Fruit fly (Drosophila melanogaster) whole organism, embryonic: ENCODE results near the gene Cks85A.
A peak's percentile ranks its signal among the peaks of the same experiment; 100 is the strongest.

ENCODE experiments used
- CG10147 ChIP-seq: fragments of 200-800 bp; sonication (Bioruptor generic); optimal IDR thresholded peaks from 2 replicates; lab custom pipeline; 2019; ENCODE audit warnings: missing biosample characterization, mild to moderate bottlenecking, missing genetic modification characterization, moderate library complexity
- CG10543 ChIP-seq: fragments of 200-800 bp; sonication (Bioruptor generic); optimal IDR thresholded peaks from 3 replicates; lab custom pipeline; 2017; ENCODE audit warnings: missing biosample characterization, mild to moderate bottlenecking, missing genetic modification characterization, moderate library complexity
- CG12104 ChIP-seq: fragments of 200-800 bp; sonication (Bioruptor generic); optimal IDR thresholded peaks from 3 replicates; lab custom pipeline; 2016; ENCODE audit warnings: missing biosample characterization, missing genetic modification characterization
- CG12299 ChIP-seq: fragments of 200-800 bp; sonication (Bioruptor generic); optimal IDR thresholded peaks from 2 replicates; lab custom pipeline; 2018; ENCODE audit warnings: missing biosample characterization, mild to moderate bottlenecking, missing genetic modification characterization
- CG13624 ChIP-seq: fragments of 200-800 bp; sonication (Bioruptor generic); optimal IDR thresholded peaks from 2 replicates; lab custom pipeline; 2016; ENCODE audit warnings: missing biosample characterization, missing genetic modification characterization
- CG15011 ChIP-seq: fragments of 200-800 bp; sonication (Bioruptor generic); optimal IDR thresholded peaks from 3 replicates; lab custom pipeline; 2018; ENCODE audit warnings: missing biosample characterization, mild to moderate bottlenecking, missing genetic modification characterization
- CG1647 ChIP-seq: fragments of 200-800 bp; sonication (Bioruptor generic); optimal IDR thresholded peaks from 3 replicates; lab custom pipeline; 2016; ENCODE audit warnings: missing biosample characterization, missing genetic modification characterization
- CG18619 ChIP-seq: fragments of 200-800 bp; sonication (Bioruptor generic); optimal IDR thresholded peaks from 3 replicates; lab custom pipeline; 2017; ENCODE audit warnings: missing biosample characterization, mild to moderate bottlenecking, missing genetic modification characterization
- CG2120 ChIP-seq: fragments of 200-800 bp; sonication (Bioruptor generic); optimal IDR thresholded peaks from 3 replicates; lab custom pipeline; 2016; ENCODE audit warnings: missing biosample characterization, missing genetic modification characterization
- CG2875 ChIP-seq: fragments of 200-800 bp; sonication (Bioruptor generic); optimal IDR thresholded peaks from 2 replicates; lab custom pipeline; 2017; ENCODE audit warnings: missing biosample characterization, mild to moderate bottlenecking, missing genetic modification characterization, missing genetic modification reagents
- CG32772 ChIP-seq: fragments of 200-800 bp; sonication (Bioruptor generic); IDR thresholded peaks from 2 replicates; pipeline ENCODE4 v1.3.6; 2022; ENCODE audit warnings: missing biosample characterization, missing genetic modification characterization
- CG34376 ChIP-seq: fragments of 200-800 bp; sonication (Bioruptor generic); optimal IDR thresholded peaks from 2 replicates; lab custom pipeline; 2018; ENCODE audit warnings: missing biosample characterization, mild to moderate bottlenecking, missing genetic modification characterization
- CG4404 ChIP-seq: fragments of 200-800 bp; sonication (Bioruptor generic); IDR thresholded peaks from 2 replicates; pipeline ENCODE4 v1.3.6; 2022; ENCODE audit warnings: missing biosample characterization, missing genetic modification characterization
- CG5180 ChIP-seq: fragments of 200-800 bp; sonication (Bioruptor generic); optimal IDR thresholded peaks from 3 replicates; lab custom pipeline; 2017; ENCODE audit warnings: missing biosample characterization, missing genetic modification characterization, mild to moderate bottlenecking, moderate library complexity, missing genetic modification reagents
- CG8089 ChIP-seq: fragments of 200-800 bp; sonication (Bioruptor generic); optimal IDR thresholded peaks from 3 replicates; lab custom pipeline; 2016; ENCODE audit warnings: missing biosample characterization, missing genetic modification characterization
- CG8281 ChIP-seq: fragments of 200-800 bp; sonication (Bioruptor generic); optimal IDR thresholded peaks from 2 replicates; lab custom pipeline; 2018; ENCODE audit warnings: missing biosample characterization, mild to moderate bottlenecking, missing genetic modification characterization, moderate library complexity
- CG9797 ChIP-seq: fragments of 200-800 bp; sonication (Bioruptor generic); optimal IDR thresholded peaks from 3 replicates; lab custom pipeline; 2018; ENCODE audit warnings: missing biosample characterization, mild to moderate bottlenecking, missing genetic modification characterization
- Dfd ChIP-seq, 2 experiments: fragments of >200 bp; optimal IDR thresholded peaks; 2 replicates each; lab custom pipeline; 2017; ENCODE audit warnings: missing biosample characterization in 2 of 2, missing genetic modification characterization in 2 of 2
- HmgD ChIP-seq: fragments of 200-800 bp; sonication (Bioruptor generic); optimal IDR thresholded peaks from 3 replicates; lab custom pipeline; 2016; ENCODE audit warnings: missing biosample characterization, missing genetic modification characterization
- PHDP ChIP-seq: fragments of 200-800 bp; sonication (Bioruptor generic); optimal IDR thresholded peaks from 3 replicates; lab custom pipeline; 2018; ENCODE audit warnings: missing biosample characterization, mild to moderate bottlenecking, missing genetic modification characterization, moderate library complexity
- Poxn ChIP-seq: fragments of 200-800 bp; sonication (Bioruptor generic); IDR thresholded peaks from 2 replicates; pipeline ENCODE4 v1.3.6; 2022; ENCODE audit warnings: missing biosample characterization, missing genetic modification characterization
- Ravus ChIP-seq: fragments of 200-800 bp; sonication (Bioruptor generic); IDR thresholded peaks from 2 replicates; pipeline ENCODE4 v1.3.6; 2022; ENCODE audit warnings: missing biosample characterization, missing genetic modification characterization
- Spps ChIP-seq: fragments of 200-800 bp; sonication (Bioruptor generic); optimal IDR thresholded peaks from 2 replicates; lab custom pipeline; 2018; ENCODE audit warnings: missing biosample characterization, mild to moderate bottlenecking, missing genetic modification characterization
- TFAM ChIP-seq: fragments of 200-800 bp; sonication (Bioruptor generic); optimal IDR thresholded peaks from 2 replicates; lab custom pipeline; 2017; ENCODE audit warnings: missing biosample characterization, missing genetic modification characterization, inconsistent platforms
- ase ChIP-seq: fragments of 200-800 bp; sonication (Bioruptor generic); IDR thresholded peaks from 3 replicates; pipeline ENCODE4 v1.3.6; 2022; ENCODE audit warnings: missing biosample characterization, missing genetic modification characterization
- bcd ChIP-seq: fragments of 200-800 bp; sonication (Bioruptor generic); optimal IDR thresholded peaks from 2 replicates; lab custom pipeline; 2017; ENCODE audit warnings: missing biosample characterization, mild to moderate bottlenecking, missing genetic modification characterization
- br ChIP-seq: fragments of >200 bp; optimal IDR thresholded peaks from 2 replicates; lab custom pipeline; 2017
- caup ChIP-seq: fragments of 200-800 bp; sonication (Bioruptor generic); optimal IDR thresholded peaks from 3 replicates; lab custom pipeline; 2017; ENCODE audit warnings: missing biosample characterization, mild to moderate bottlenecking, missing genetic modification characterization, moderate library complexity; ENCODE audit not compliant: severe bottlenecking
- da ChIP-seq: fragments of 200-800 bp; sonication (Bioruptor generic); optimal IDR thresholded peaks from 2 replicates; lab custom pipeline; 2016; ENCODE audit warnings: missing biosample characterization, missing genetic modification characterization
- dm ChIP-seq: fragments of 200-800 bp; sonication (Bioruptor generic); optimal IDR thresholded peaks from 3 replicates; lab custom pipeline; 2016; ENCODE audit warnings: missing biosample characterization, missing genetic modification characterization
- fd3F ChIP-seq: fragments of 200-800 bp; sonication (Bioruptor generic); optimal IDR thresholded peaks from 2 replicates; lab custom pipeline; 2018; ENCODE audit warnings: missing biosample characterization, mild to moderate bottlenecking, missing genetic modification characterization, moderate library complexity
- gsb-n ChIP-seq: fragments of 200-800 bp; sonication (Bioruptor generic); optimal IDR thresholded peaks from 3 replicates; lab custom pipeline; 2018; ENCODE audit warnings: missing biosample characterization, mild to moderate bottlenecking, missing genetic modification characterization
- ken ChIP-seq: fragments of 200-800 bp; sonication (Bioruptor generic); IDR thresholded peaks from 3 replicates; pipeline ENCODE4 v1.3.6; 2022; ENCODE audit warnings: missing biosample characterization, missing genetic modification characterization
- lmd ChIP-seq: fragments of 200-800 bp; sonication (Bioruptor generic); IDR thresholded peaks from 2 replicates; pipeline ENCODE4 v1.3.6; 2022; ENCODE audit warnings: missing biosample characterization, missing genetic modification characterization
- mirr ChIP-seq: fragments of 200-800 bp; sonication (Bioruptor generic); optimal IDR thresholded peaks from 3 replicates; lab custom pipeline; 2018; ENCODE audit warnings: missing biosample characterization, mild to moderate bottlenecking, missing genetic modification characterization
- nerfin-2 ChIP-seq: fragments of 200-800 bp; sonication (Bioruptor generic); IDR thresholded peaks from 2 replicates; pipeline ENCODE4 v1.3.6; 2022; ENCODE audit warnings: missing biosample characterization, missing genetic modification characterization; ENCODE audit not compliant: partially characterized antibody
- nom ChIP-seq: fragments of 200-800 bp; sonication (Bioruptor generic); optimal IDR thresholded peaks from 2 replicates; lab custom pipeline; 2017; ENCODE audit warnings: missing biosample characterization, missing genetic modification characterization, mild to moderate bottlenecking, moderate library complexity, missing genetic modification reagents
- peb ChIP-seq: fragments of 200-800 bp; sonication (Bioruptor generic); IDR thresholded peaks from 2 replicates; pipeline ENCODE4 v1.3.6; 2022; ENCODE audit warnings: missing biosample characterization, missing genetic modification characterization
- psq ChIP-seq: fragments of 200-800 bp; sonication (Bioruptor generic); optimal IDR thresholded peaks from 2 replicates; lab custom pipeline; 2017; ENCODE audit warnings: missing biosample characterization, missing genetic modification characterization
- slou ChIP-seq: fragments of 200-800 bp; sonication (Bioruptor generic); optimal IDR thresholded peaks from 3 replicates; lab custom pipeline; 2016; ENCODE audit warnings: missing biosample characterization, missing genetic modification characterization
- trem ChIP-seq: fragments of 200-800 bp; optimal IDR thresholded peaks from 3 replicates; lab custom pipeline; 2019; ENCODE audit warnings: missing biosample characterization, mild to moderate bottlenecking, missing genetic modification characterization, moderate library complexity
- zf30C ChIP-seq: fragments of 200-800 bp; sonication (Bioruptor generic); optimal IDR thresholded peaks from 3 replicates; lab custom pipeline; 2018; ENCODE audit warnings: missing biosample characterization, mild to moderate bottlenecking, missing genetic modification characterization

Gene Cks85A

dm6 chr3R:8747134-8747870, 29.0 kb upstream of the Cks85A start, which contains the start of the genes CG9801 and Nasp (continued):
- TF ChIP-seq CG12299 (tag; lab: Kevin White, UChicago) (peak; percentile 3), caup (GFP tag; lab: Kevin White, UChicago) (no peak), CG34376 (no peak), nom (GFP tag; lab: Kevin White, UChicago) (no peak), CG10543 (GFP tag; lab: Kevin White, UChicago) (peak; percentile 26), CG1647 (GFP tag; lab: Kevin White, UChicago) (no peak), CG15011 (GFP tag; lab: Kevin White, UChicago) (peak; percentile 11), ken (GFP tag; lab: Robert Waterston, UW) (no peak), CG4404 (GFP tag; lab: Robert Waterston, UW) (no peak), CG2875 (GFP tag; lab: Kevin White, UChicago) (no peak), slou (no peak), CG18619 (GFP tag; lab: Kevin White, UChicago) (no peak), CG5180 (GFP tag; lab: Kevin White, UChicago) (no peak), CG10147 (no peak), mirr (peak; percentile 30), ase (GFP tag; lab: Robert Waterston, UW) (0 out of 3 replicates have a peak, but pooled peaks have one; percentile 9), PHDP (tag; lab: Kevin White, UChicago) (no peak), bcd (GFP tag; lab: Kevin White, UChicago) (peak; percentile 28), psq (peak; percentile 33), trem (peak; percentile 100), lmd (peak; percentile 25; the same call in 1 of the 2 replicates), zf30C (GFP tag; lab: Kevin White, UChicago) (no peak), peb (GFP tag; lab: Robert Waterston, UW) (0 out of 2 replicates have a peak, but pooled peaks have one; percentile 30), da (GFP tag; lab: Kevin White, UChicago) (no peak), CG12104 (no peak), CG8281 (tag; lab: Kevin White, UChicago) (no peak), CG2120 (GFP tag; lab: Kevin White, UChicago) (peak; percentile 46), nerfin-2 (GFP tag; lab: Robert Waterston, UW) (peak; percentile 73), br (no peak), Ravus (GFP tag; lab: Robert Waterston, UW) (no peak), Poxn (GFP tag; lab: Robert Waterston, UW) (no peak), Dfd (GFP tag; optimal IDR thresholded peaks at IDR 0.05; lab: Kevin White, UChicago) (no peak), gsb-n (tag; lab: Kevin White, UChicago) (peak; percentile 43), CG13624 (GFP tag; lab: Kevin White, UChicago) (peak; percentile 39), CG32772 (GFP tag; lab: Robert Waterston, UW) (0 out of 2 replicates have a peak, but pooled peaks have one; percentile 29), TFAM (no peak), Spps (tag; lab: Kevin White, UChicago) (no peak), dm (GFP tag; lab: Kevin White, UChicago) (peak; percentile 35), fd3F (GFP tag; lab: Kevin White, UChicago) (peak; percentile 24), HmgD (GFP tag; lab: Kevin White, UChicago) (peak; percentile 52), CG8089 (GFP tag; lab: Kevin White, UChicago) (no peak), CG9797 (GFP tag; lab: Kevin White, UChicago) (peak; percentile 94)
- TF ChIP-seq, all 482 proteins: peak for 235
